Fruit fly (Drosophila melanogaster) whole organism, prepupa: Measurements from ENCODE around the gene HisRS.

Experiments used
- CG11762 ChIP-seq: fragments of 200-800 bp; sonication (Bioruptor generic); optimal IDR thresholded peaks from 3 replicates; lab custom pipeline; 2016; ENCODE audit warnings: missing biosample characterization, missing genetic modification characterization; ENCODE audit not compliant: insufficient read depth
- Ets96B ChIP-seq: fragments of 200-800 bp; optimal IDR thresholded peaks from 2 replicates; lab custom pipeline; 2019; ENCODE audit warnings: missing biosample characterization, mild to moderate bottlenecking, missing genetic modification characterization, moderate library complexity
- OdsH ChIP-seq: fragments of 200-800 bp; sonication (Bioruptor generic); optimal IDR thresholded peaks from 3 replicates; lab custom pipeline; 2016; ENCODE audit warnings: missing biosample characterization, missing genetic modification characterization
- fkh ChIP-seq: fragments of 200-800 bp; sonication (Bioruptor generic); optimal IDR thresholded peaks from 3 replicates; lab custom pipeline; 2017; ENCODE audit warnings: missing biosample characterization, mild to moderate bottlenecking, missing genetic modification characterization, moderate library complexity

dm6 chrX:18523146-18523812 lies 8.1 kb downstream of the HisRS start:
- no peak for TF ChIP-seq fkh
- TF ChIP-seq Ets96B: no peak
- TF ChIP-seq OdsH (GFP tag; lab: Kevin White, UChicago): no peak
- no peak for TF ChIP-seq CG11762 (GFP tag; lab: Kevin White, UChicago)
